Worm (Caenorhabditis elegans): ENCODE data around the gene F16B4.6.
A peak's percentile ranks its signal among the peaks of the same experiment; 100 is the strongest.

Gene F16B4.6

ce11 chrV:1545694-1546093 is 41.3 kb upstream of the F16B4.6 start, which contains the start of gene oac-32:
Gene oac-32, minus strand, starts transcription at chrV:1545783.
- TF ChIP-seq egl-44 (GFP tag; IDR thresholded peaks at IDR 0.05) (no peak), K12H6.12 (tag; optimal IDR thresholded peaks at IDR 0.05) (no peak), hrde-1 (tag; optimal IDR thresholded peaks at IDR 0.05; ENCODE audit: borderline replicate concordance) (no peak), D2030.7 (GFP tag; IDR thresholded peaks at IDR 0.05) (no peak), ceh-58 (GFP tag; IDR thresholded peaks at IDR 0.05) (no peak)

ce11 chrV:1547843-1548242 is 39.2 kb upstream of the F16B4.6 start, which contains the start of gene F52F10.2:
Gene F52F10.2, plus strand, starts transcription at chrV:1548143.
- TF ChIP-seq nhr-27 (tag; optimal IDR thresholded peaks at IDR 0.05), result no peak
- TF ChIP-seq attf-6 (GFP tag; IDR thresholded peaks at IDR 0.05), result no peak
- no peak for TF ChIP-seq Y56A3A.18 (GFP tag; IDR thresholded peaks at IDR 0.05)
- no peak for TF ChIP-seq nhr-80 (tag; optimal IDR thresholded peaks at IDR 0.05)
- TF ChIP-seq madf-3 (GFP tag; IDR thresholded peaks at IDR 0.05), result no peak
- TF ChIP-seq ZK185.1 (tag; optimal IDR thresholded peaks at IDR 0.05; ENCODE audit: poor library complexity, severe bottlenecking), result no peak
- TF ChIP-seq efl-1 (GFP tag; optimal IDR thresholded peaks at IDR 0.05), result no peak
- no peak for TF ChIP-seq T26A5.8 (tag; optimal IDR thresholded peaks at IDR 0.05)
- TF ChIP-seq lin-40 (tag; optimal IDR thresholded peaks at IDR 0.05), result no peak
- no peak for TF ChIP-seq F39B2.1 (GFP tag; IDR thresholded peaks at IDR 0.05)
- TF ChIP-seq Y53F4B.3 (GFP tag; IDR thresholded peaks at IDR 0.05), result no peak
- no peak for TF ChIP-seq rcor-1 (GFP tag; IDR thresholded peaks at IDR 0.05)
- no peak for TF ChIP-seq ekl-4 (GFP tag; IDR thresholded peaks at IDR 0.05)
- TF ChIP-seq unc-62 (GFP tag; optimal IDR thresholded peaks at IDR 0.05), result no peak
- no peak for TF ChIP-seq let-526 (GFP tag; IDR thresholded peaks at IDR 0.05)
- TF ChIP-seq K12H6.12 (tag; optimal IDR thresholded peaks at IDR 0.05), result no peak
- no peak for TF ChIP-seq F33H1.4 (GFP tag; IDR thresholded peaks at IDR 0.05)

ce11 chrV:1550697-1551096 is 36.3 kb upstream of the F16B4.6 start:
- no peak for TF ChIP-seq cebp-1 (GFP tag; IDR thresholded peaks at IDR 0.05)
- no peak for TF ChIP-seq cebp-1 (tag; optimal IDR thresholded peaks at IDR 0.05)
- TF ChIP-seq F49E8.2 (tag; optimal IDR thresholded peaks at IDR 0.05; ENCODE audit: insufficient read depth), result no peak
- TF ChIP-seq ceh-79 (tag; optimal IDR thresholded peaks at IDR 0.05), result no peak
- no peak for TF ChIP-seq die-1 (tag; optimal IDR thresholded peaks at IDR 0.05)
- TF ChIP-seq mes-4 (tag; optimal IDR thresholded peaks at IDR 0.05), result no peak
- TF ChIP-seq ztf-28 (GFP tag; IDR thresholded peaks at IDR 0.05), result no peak
- no peak for TF ChIP-seq lin-26 (GFP tag; IDR thresholded peaks at IDR 0.05)
- TF ChIP-seq snpc-1.1 (tag; optimal IDR thresholded peaks at IDR 0.05; ENCODE audit: insufficient read depth), result peak; percentile 41
- no peak for TF ChIP-seq cebp-2 (GFP tag; IDR thresholded peaks at IDR 0.05)
- TF ChIP-seq bed-1 (GFP tag; IDR thresholded peaks at IDR 0.05), result no peak
- no peak for TF ChIP-seq lin-54 (GFP tag; optimal IDR thresholded peaks at IDR 0.05)
- TF ChIP-seq snpc-4 (GFP tag; optimal IDR thresholded peaks at IDR 0.05), result no peak
- peak in 3 of 4 experiments; percentile 37 to 87 (median 84) for TF ChIP-seq snpc-4 (tag; optimal IDR thresholded peaks at IDR 0.05)
- no peak for TF ChIP-seq ztf-6 (GFP tag; IDR thresholded peaks at IDR 0.05)

- TF ChIP-seq tbx-9 (tag; optimal IDR thresholded peaks at IDR 0.05; ENCODE audit: borderline replicate concordance) (no peak), snpc-3.4 (tag; optimal IDR thresholded peaks at IDR 0.05) (no peak), akir-1 (GFP tag; optimal IDR thresholded peaks at IDR 0.05) (no peak), sptf-2 (GFP tag; optimal IDR thresholded peaks at IDR 0.05) (no peak), cebp-2 (GFP tag; IDR thresholded peaks at IDR 0.05) (no peak), ceh-27 (GFP tag; optimal IDR thresholded peaks at IDR 0.05) (no peak), tlf-1 (GFP tag; optimal IDR thresholded peaks at IDR 0.05) (no peak), lsl-1 (GFP tag; optimal IDR thresholded peaks at IDR 0.05) (no peak)
Observed at ce11 chrV:1551143-1551542, 35.9 kb upstream of the F16B4.6 start.

Measured in whole organism, young adult.